Worm (Caenorhabditis elegans) whole organism, L4 larva: ENCODE data around the gene F58E6.11.

Experiments
- F10B5.3 ChIP-seq: sonication (generic microtip); optimal IDR thresholded peaks from 2 replicates; lab custom pipeline; 2016; ENCODE audit warnings: mild to moderate bottlenecking, missing genetic modification characterization, missing compliant biosample characterization
- F26F4.8 ChIP-seq: fragments of 200-800 bp; sonication (Bioruptor generic); conservative IDR thresholded peaks from 2 replicates; pipeline ENCODE4 v1.3.6; 2022; ENCODE audit warnings: missing genetic modification characterization, missing compliant biosample characterization
- F44E2.7 ChIP-seq: fragments of 200-800 bp; sonication (Bioruptor generic); IDR thresholded peaks from 2 replicates; pipeline ENCODE4 v2.1.2; 2022; ENCODE audit warnings: missing genetic modification characterization, missing compliant biosample characterization
- Y75B8A.6 ChIP-seq: fragments of 200-800 bp; sonication (Bioruptor generic); IDR thresholded peaks from 2 replicates; pipeline ENCODE4 v1.3.6; 2022; ENCODE audit warnings: missing genetic modification reagents, missing genetic modification characterization, missing compliant biosample characterization
- aha-1 ChIP-seq: fragments of 150-350 bp; peaks from one replicate; lab custom pipeline; 2014; ENCODE audit warnings: missing biosample characterization, missing genetic modification characterization
- ama-1 ChIP-seq: fragments of 150-350 bp; optimal IDR thresholded peaks from 2 replicates; lab custom pipeline; 2014; ENCODE audit warnings: inconsistent platforms, mixed read lengths
- ceh-62 ChIP-seq: sonication (generic microtip); optimal IDR thresholded peaks from 2 replicates; lab custom pipeline; 2017; ENCODE audit warnings: missing biosample characterization, missing genetic modification characterization
- ceh-82 ChIP-seq: sonication (generic microtip); optimal IDR thresholded peaks from 2 replicates; lab custom pipeline; 2017; ENCODE audit warnings: missing biosample characterization, missing genetic modification characterization
- ctbp-1 ChIP-seq: fragments of 200-800 bp; sonication (Bioruptor generic); IDR thresholded peaks from 2 replicates; pipeline ENCODE4 v1.3.6; 2022; ENCODE audit warnings: missing genetic modification reagents, missing genetic modification characterization, missing compliant biosample characterization
- daf-16 ChIP-seq, 3 experiments: sonication (generic microtip); optimal IDR thresholded peaks; 2 replicates each; lab custom pipeline; 2016 to 2017; ENCODE audit warnings: missing genetic modification characterization in 3 of 3, missing genetic modification reagents in 3 of 3, mild to moderate bottlenecking in 2 of 3, missing compliant biosample characterization in 2 of 3, missing biosample characterization in 1 of 3, moderate library complexity in 1 of 3
- daf-8 ChIP-seq: fragments of 200-800 bp; sonication (Bioruptor generic); IDR thresholded peaks from 2 replicates; pipeline ENCODE4 v1.3.6; 2022; ENCODE audit warnings: missing genetic modification characterization, missing compliant biosample characterization
- dmd-8 ChIP-seq: fragments of 200-800 bp; sonication (Bioruptor generic); IDR thresholded peaks from 2 replicates; pipeline ENCODE4 v1.3.6; 2022; ENCODE audit warnings: missing genetic modification characterization, missing compliant biosample characterization
- dpl-1 ChIP-seq: fragments of 150-350 bp; optimal IDR thresholded peaks from 2 replicates; lab custom pipeline; 2014; ENCODE audit warnings: missing biosample characterization, missing genetic modification reagents, missing genetic modification characterization
- duxl-1 ChIP-seq: sonication (generic microtip); optimal IDR thresholded peaks from 2 replicates; lab custom pipeline; 2016; ENCODE audit warnings: mild to moderate bottlenecking, missing genetic modification characterization, moderate library complexity, missing compliant biosample characterization; ENCODE audit not compliant: poor library complexity
- egl-27 ChIP-seq: sonication (generic microtip); optimal IDR thresholded peaks from 3 replicates; lab custom pipeline; 2017; ENCODE audit warnings: missing biosample characterization, missing genetic modification reagents, missing genetic modification characterization
- fos-1 ChIP-seq: fragments of 150-350 bp; optimal IDR thresholded peaks from 2 replicates; lab custom pipeline; 2014; ENCODE audit warnings: missing biosample characterization, missing genetic modification characterization
- hlh-11 ChIP-seq: fragments of 200-800 bp; sonication (Bioruptor generic); optimal IDR thresholded peaks from 2 replicates; lab custom pipeline; 2018; ENCODE audit warnings: mild to moderate bottlenecking, missing genetic modification characterization, missing compliant biosample characterization
- hlh-30 ChIP-seq: sonication (generic microtip); optimal IDR thresholded peaks from 2 replicates; lab custom pipeline; 2017; ENCODE audit warnings: antibody characterized with exemption, mild to moderate bottlenecking, missing genetic modification characterization, missing compliant biosample characterization; ENCODE audit not compliant: insufficient read depth
- lir-3 ChIP-seq: sonication (generic microtip); optimal IDR thresholded peaks from 2 replicates; lab custom pipeline; 2016; ENCODE audit warnings: mild to moderate bottlenecking, missing genetic modification characterization, missing compliant biosample characterization
- mdl-1 ChIP-seq, 2 experiments: fragments of 150-350 bp in 1 of 2; sonication (generic microtip) in 1 of 2; optimal IDR thresholded peaks; 2 replicates each; lab custom pipeline; 2014 to 2017; ENCODE audit warnings: missing biosample characterization in 2 of 2, missing genetic modification characterization in 2 of 2
- mep-1 ChIP-seq: fragments of 150-350 bp; sonication (generic microtip); optimal IDR thresholded peaks from 3 replicates; lab custom pipeline; 2014; ENCODE audit warnings: missing biosample characterization, missing genetic modification characterization
- mxl-3 ChIP-seq: fragments of 200-800 bp; sonication (Bioruptor generic); optimal IDR thresholded peaks from 2 replicates; lab custom pipeline; 2018; ENCODE audit warnings: mild to moderate bottlenecking, missing genetic modification characterization, missing compliant biosample characterization
- nhr-111 ChIP-seq: fragments of 200-800 bp; sonication (Bioruptor generic); optimal IDR thresholded peaks from 2 replicates; lab custom pipeline; 2018; ENCODE audit warnings: mild to moderate bottlenecking, missing genetic modification characterization, missing compliant biosample characterization
- nhr-237 ChIP-seq: sonication (generic microtip); optimal IDR thresholded peaks from 2 replicates; lab custom pipeline; 2017; ENCODE audit warnings: missing biosample characterization, missing genetic modification characterization
- nhr-25 ChIP-seq: sonication (generic microtip); optimal IDR thresholded peaks from 2 replicates; lab custom pipeline; 2017; ENCODE audit warnings: missing genetic modification characterization, mild to moderate bottlenecking, missing compliant biosample characterization, antibody characterized with exemption, moderate library complexity, borderline replicate concordance; ENCODE audit not compliant: insufficient read depth
- nhr-28 ChIP-seq: fragments of 150-350 bp; optimal IDR thresholded peaks from 2 replicates; lab custom pipeline; 2014; ENCODE audit warnings: missing biosample characterization, missing genetic modification characterization
- nhr-6 ChIP-seq: fragments of 150-350 bp; optimal IDR thresholded peaks from 2 replicates; lab custom pipeline; 2014; ENCODE audit warnings: missing biosample characterization, missing genetic modification characterization
- nhr-76 ChIP-seq: fragments of 150-350 bp; optimal IDR thresholded peaks from 2 replicates; lab custom pipeline; 2014; ENCODE audit warnings: missing biosample characterization, missing genetic modification characterization
- rbr-2 ChIP-seq: sonication (generic microtip); optimal IDR thresholded peaks from 2 replicates; lab custom pipeline; 2016; ENCODE audit warnings: missing genotype, missing genetic modification characterization, missing compliant biosample characterization
- set-16 ChIP-seq: fragments of 200-800 bp; sonication (Bioruptor generic); IDR thresholded peaks from 2 replicates; pipeline ENCODE4 v1.3.6; 2022; ENCODE audit warnings: missing genetic modification reagents, missing genetic modification characterization, missing compliant biosample characterization
- snpc-1.2 ChIP-seq: fragments of 200-800 bp; sonication (Bioruptor generic); IDR thresholded peaks from 2 replicates; pipeline ENCODE4 v1.3.6; 2022; ENCODE audit warnings: missing genetic modification reagents, missing genetic modification characterization, missing compliant biosample characterization
- tag-97 ChIP-seq: fragments of 200-800 bp; sonication (Bioruptor generic); IDR thresholded peaks from 2 replicates; pipeline ENCODE4 v1.3.6; 2022; ENCODE audit warnings: missing genetic modification characterization, missing compliant biosample characterization
- unc-62 ChIP-seq, 3 experiments: fragments of 150-350 bp in 1 of 3; sonication (generic microtip); optimal IDR thresholded peaks in 2 of 3; peaks in 1 of 3; 1 replicate in 1 of 3; 2 replicates in 2 of 3; lab custom pipeline; 2014 to 2017; ENCODE audit warnings: missing biosample characterization in 3 of 3, missing genetic modification characterization in 3 of 3, missing genetic modification reagents in 3 of 3, missing genotype in 1 of 3
- vab-7 ChIP-seq: fragments of 200-800 bp; sonication (Bioruptor generic); IDR thresholded peaks from 2 replicates; pipeline ENCODE4 v1.3.6; 2022; ENCODE audit warnings: missing genetic modification reagents, missing genetic modification characterization, missing compliant biosample characterization

F58E6.11 gene

DNA sequence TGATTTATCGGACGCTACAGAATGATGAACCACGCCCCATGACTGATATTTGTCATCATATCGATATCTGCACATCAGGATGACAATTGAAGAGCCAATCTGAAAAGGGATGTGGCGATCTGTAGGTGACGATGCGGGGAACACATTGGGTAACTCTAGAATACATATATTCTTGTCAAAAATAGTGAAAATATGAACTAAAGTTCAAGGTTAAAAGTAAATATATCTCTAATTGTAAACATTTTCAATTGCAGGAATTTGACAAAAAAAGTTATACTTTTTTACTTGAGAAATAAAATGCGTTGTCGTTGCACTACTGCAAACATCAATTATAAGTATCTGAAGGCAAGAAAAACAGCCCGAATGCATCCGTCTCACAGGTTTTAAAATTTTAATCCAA is 4.9 kb downstream of the F58E6.11 start, which contains the start of gene F58E6.6:
Gene F58E6.6 (minus strand): TSS at position 101 of the 400 bp plus-strand sequence.
- TF ChIP-seq Y75B8A.6 (GFP tag; lab: Robert Waterston, UW), result no peak
- no peak for TF ChIP-seq daf-16 (GFP tag; optimal IDR thresholded peaks at IDR 0.05; lab: Kevin White, UChicago)
- no peak for TF ChIP-seq daf-16 (tag; optimal IDR thresholded peaks at IDR 0.05; lab: Kevin White, UChicago)
- TF ChIP-seq ama-1 (lab: Kevin White, UChicago), result no peak
- no peak for TF ChIP-seq vab-7

DNA sequence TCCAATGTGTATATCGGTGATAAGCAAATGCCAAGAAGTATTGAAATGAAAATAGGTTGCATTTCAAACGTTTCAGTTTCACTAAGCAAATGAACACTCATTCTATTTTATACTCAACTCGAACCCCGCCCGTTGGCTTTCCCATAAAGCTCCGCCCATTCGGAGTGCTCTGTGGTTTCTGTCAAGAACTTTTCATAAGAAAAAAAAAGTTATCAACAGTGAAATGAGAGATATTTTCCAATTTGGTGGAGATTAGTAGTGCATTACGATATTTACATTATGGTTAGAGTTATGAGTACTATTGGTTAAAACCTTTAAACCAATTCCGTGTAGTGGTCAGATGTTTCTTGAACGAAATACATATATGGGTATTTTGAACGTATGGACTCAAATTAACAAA is 7.5 kb downstream of the F58E6.11 start, which contains the start of gene F58E6.4:
Gene F58E6.4 (minus strand): TSS at position 101 of the 400 bp plus-strand sequence.
- no peak for TF ChIP-seq nhr-6 (tag; lab: Kevin White, UChicago)
- TF ChIP-seq vab-7, result no peak
- TF ChIP-seq snpc-1.2 (GFP tag; lab: Robert Waterston, UW), result no peak
- no peak for TF ChIP-seq ceh-62 (tag; lab: Kevin White, UChicago)
- TF ChIP-seq nhr-111 (GFP tag; lab: Kevin White, UChicago), result no peak
- no peak for TF ChIP-seq F26F4.8 (GFP tag; lab: Robert Waterston, UW)
- no peak for TF ChIP-seq nhr-237 (tag; lab: Kevin White, UChicago)

DNA sequence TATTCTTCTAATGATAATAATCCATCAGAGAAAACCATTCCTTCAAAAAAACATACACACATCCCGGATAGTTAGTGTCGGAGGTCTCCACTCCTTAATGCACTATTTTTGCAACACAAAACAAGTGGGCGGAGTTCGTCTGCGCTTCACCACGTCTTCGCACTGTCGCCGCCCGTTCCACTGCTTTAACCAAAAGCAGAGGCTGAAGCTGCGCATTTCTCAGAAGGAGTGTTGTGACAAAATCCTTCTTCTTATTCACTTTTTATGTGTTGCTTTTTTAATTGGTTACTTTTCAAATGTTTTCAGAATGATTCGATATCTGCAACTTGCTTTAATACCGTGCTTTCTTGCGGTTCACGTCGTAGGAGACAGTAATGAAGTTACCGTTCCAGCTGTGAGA is 12.8 kb downstream of the F58E6.11 start, which contains the start of gene F58E6.13:
Gene F58E6.13 (plus strand): TSS at position 301 of the 400 bp plus-strand sequence.
- no peak for TF ChIP-seq nhr-25 (tag; lab: Kevin White, UChicago)
- TF ChIP-seq aha-1 (tag; lab: Kevin White, UChicago), result no peak
- no peak for TF ChIP-seq ceh-82 (tag; lab: Kevin White, UChicago)
- no peak for TF ChIP-seq F44E2.7 (GFP tag; lab: Robert Waterston, UW)
- no peak for TF ChIP-seq daf-8 (GFP tag; lab: Robert Waterston, UW)
- no peak for TF ChIP-seq dpl-1 (GFP tag; lab: Kevin White, UChicago)
- no peak for TF ChIP-seq egl-27 (tag; lab: Kevin White, UChicago)
- no peak for TF ChIP-seq nhr-111 (GFP tag; lab: Kevin White, UChicago)
- no peak for TF ChIP-seq F10B5.3
- no peak for TF ChIP-seq fos-1 (tag; lab: Kevin White, UChicago)
- no peak for TF ChIP-seq tag-97 (GFP tag; lab: Robert Waterston, UW)
- TF ChIP-seq set-16, result no peak
- no peak for TF ChIP-seq duxl-1 (tag; lab: Kevin White, UChicago)
- TF ChIP-seq unc-62 (GFP tag; optimal IDR thresholded peaks at IDR 0.05 in 1 of 2; lab: Kevin White, UChicago), result no peak
- no peak for TF ChIP-seq unc-62 (tag; optimal IDR thresholded peaks at IDR 0.05; lab: Kevin White, UChicago)
- no peak for TF ChIP-seq nhr-76 (tag; lab: Kevin White, UChicago)
- TF ChIP-seq ctbp-1, result no peak
- TF ChIP-seq dmd-8 (GFP tag; lab: Robert Waterston, UW), result no peak
- TF ChIP-seq lir-3 (tag; lab: Kevin White, UChicago), result no peak
- TF ChIP-seq, all 104 proteins: peak for 0

- TF ChIP-seq unc-62 (GFP tag; optimal IDR thresholded peaks at IDR 0.05 in 1 of 2; lab: Kevin White, UChicago) (peak in 1 of 2 experiments; percentile 64), unc-62 (tag; optimal IDR thresholded peaks at IDR 0.05; lab: Kevin White, UChicago) (no peak), F26F4.8 (GFP tag; lab: Robert Waterston, UW) (no peak), mep-1 (peak; percentile 0), rbr-2 (no peak), hlh-11 (peak; percentile 19), mxl-3 (GFP tag; lab: Kevin White, UChicago) (peak; percentile 5), nhr-25 (tag; lab: Kevin White, UChicago) (peak; percentile 31), mdl-1 (tag; optimal IDR thresholded peaks at IDR 0.05; lab: Kevin White, UChicago) (peak in 1 of 2 experiments; percentile 26), hlh-30 (tag; lab: Kevin White, UChicago) (peak; percentile 57), nhr-28 (peak; percentile 50)
Observed at ce11 chrV:9740858-9741257, 16.9 kb downstream of the F58E6.11 start, which contains the start of gene sta-2. Gene sta-2 (plus strand): TSS chrV:9741206.
